Worm (Caenorhabditis elegans): ENCODE results near the gene Y54F10BM.23.

DNA sequence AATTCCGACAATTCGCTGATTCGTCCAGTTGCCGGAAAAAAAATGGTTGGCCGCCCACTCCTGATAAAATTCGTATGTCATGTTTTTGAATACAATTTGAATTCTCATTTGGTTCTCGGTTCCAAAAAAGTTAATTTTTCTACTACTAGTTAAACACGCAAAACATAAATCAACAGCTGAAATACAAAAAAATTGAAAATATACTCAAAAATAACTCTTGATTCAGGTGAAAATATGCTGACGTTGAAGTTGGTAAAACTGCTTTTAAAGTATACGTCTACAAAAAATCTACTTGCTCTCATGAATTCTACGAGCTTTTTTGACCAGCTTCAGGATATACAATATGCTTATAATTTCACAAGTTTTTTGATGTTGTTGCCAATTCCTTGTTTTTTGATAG is 38.9 kb downstream of the Y54F10BM.23 start, which contains the start of gene srz-56:
- no peak for TF ChIP-seq fos-1 (tag; optimal IDR thresholded peaks at IDR 0.05)
- no peak for TF ChIP-seq nhr-23 (tag; optimal IDR thresholded peaks at IDR 0.05)
- no peak for TF ChIP-seq lin-39 (tag; optimal IDR thresholded peaks at IDR 0.05)

Measured in whole organism, L2 larva.